Worm (Caenorhabditis elegans) whole organism, midembryonic: ENCODE data around the gene Y41E3.7.
"Not testable (repeated sequence)": the region's sequence is repeated elsewhere in the genome, so short reads cannot be mapped to it uniquely, and the experiment has no call there.

ENCODE experiments used
- T22C8.4 ChIP-seq: fragments of 200-800 bp; sonication (Bioruptor generic); IDR thresholded peaks from 2 replicates; pipeline ENCODE4 v1.3.6; 2022; ENCODE audit warnings: missing genetic modification characterization, missing compliant biosample characterization
- cog-1 ChIP-seq: sonication (generic microtip); optimal IDR thresholded peaks from 2 replicates; lab custom pipeline; 2016; ENCODE audit warnings: missing genetic modification characterization, missing compliant biosample characterization
- flt-1 ChIP-seq: fragments of 200-800 bp; sonication (Bioruptor generic); IDR thresholded peaks from 2 replicates; pipeline ENCODE4 v1.3.6; 2022; ENCODE audit warnings: missing genetic modification characterization, missing compliant biosample characterization
- klf-2 ChIP-seq: fragments of 200-800 bp; sonication (Bioruptor generic); conservative IDR thresholded peaks from 2 replicates; pipeline ENCODE4 v1.3.6; 2022; ENCODE audit warnings: missing genetic modification reagents, missing genetic modification characterization, missing compliant biosample characterization
- med-1 ChIP-seq: sonication (generic microtip); optimal IDR thresholded peaks from 2 replicates; lab custom pipeline; 2017; ENCODE audit warnings: missing genetic modification characterization, mild to moderate bottlenecking, missing compliant biosample characterization, antibody characterized with exemption, missing genetic modification reagents; ENCODE audit not compliant: insufficient read depth
- ref-1 ChIP-seq: fragments of 200-800 bp; sonication (Bioruptor generic); conservative IDR thresholded peaks from 2 replicates; pipeline ENCODE4 v1.3.6; 2022; ENCODE audit warnings: missing genetic modification reagents, missing genetic modification characterization, missing compliant biosample characterization
- tab-1 ChIP-seq: fragments of 200-800 bp; sonication (Bioruptor generic); IDR thresholded peaks from 2 replicates; pipeline ENCODE4 v1.3.6; 2022; ENCODE audit warnings: missing genetic modification characterization, missing compliant biosample characterization
- ztf-23 ChIP-seq: fragments of 200-800 bp; sonication (Bioruptor generic); IDR thresholded peaks from 2 replicates; pipeline ENCODE4 v1.3.6; 2022; ENCODE audit warnings: missing genetic modification reagents, missing genetic modification characterization, missing compliant biosample characterization
- ztf-29 ChIP-seq: fragments of 200-800 bp; sonication (Bioruptor generic); IDR thresholded peaks from 2 replicates; pipeline ENCODE4 v1.3.6; 2022; ENCODE audit warnings: missing genetic modification reagents, missing genetic modification characterization, missing compliant biosample characterization

Gene Y41E3.7

ce11 chrIV:15013517-15014085 lies at the start of gene Y41E3.7:
Gene Y41E3.7 (plus strand): TSS chrIV:15014035.
- TF ChIP-seq klf-2 (GFP tag; lab: Robert Waterston, UW) (no peak), med-1 (GFP tag; lab: Kevin White, UChicago) (no peak), flt-1 (GFP tag; lab: Robert Waterston, UW) (no peak), ref-1 (GFP tag; lab: Robert Waterston, UW) (no peak), ztf-23 (GFP tag; lab: Robert Waterston, UW) (no peak), T22C8.4 (GFP tag; lab: Robert Waterston, UW) (no peak), tab-1 (GFP tag; lab: Robert Waterston, UW) (no peak), ztf-29 (GFP tag; lab: Robert Waterston, UW) (no peak), cog-1 (tag; lab: Kevin White, UChicago) (no peak)

- TF ChIP-seq med-1 (GFP tag; lab: Kevin White, UChicago): no peak
- no peak for TF ChIP-seq ztf-29 (GFP tag; lab: Robert Waterston, UW)
- TF ChIP-seq ztf-23 (GFP tag; lab: Robert Waterston, UW): no peak
- TF ChIP-seq klf-2 (GFP tag; lab: Robert Waterston, UW): no peak
- TF ChIP-seq T22C8.4 (GFP tag; lab: Robert Waterston, UW): no peak
- no peak for TF ChIP-seq ref-1 (GFP tag; lab: Robert Waterston, UW)
- TF ChIP-seq tab-1 (GFP tag; lab: Robert Waterston, UW): no peak
- TF ChIP-seq cog-1 (tag; lab: Kevin White, UChicago): no peak
- no peak for TF ChIP-seq flt-1 (GFP tag; lab: Robert Waterston, UW)
Measured at ce11 chrIV:14978204-14978603, 35.6 kb upstream of the Y41E3.7 start.

ce11 chrIV:14981311-14981710 lies 32.5 kb upstream of the Y41E3.7 start, which contains the start of gene atln-2:
Gene atln-2 (plus strand): TSS chrIV:14981611.
- TF ChIP-seq ztf-29 (GFP tag; lab: Robert Waterston, UW): no peak
- TF ChIP-seq flt-1 (GFP tag; lab: Robert Waterston, UW): no peak
- no peak for TF ChIP-seq T22C8.4 (GFP tag; lab: Robert Waterston, UW)
- TF ChIP-seq cog-1 (tag; lab: Kevin White, UChicago): no peak
- no peak for TF ChIP-seq tab-1 (GFP tag; lab: Robert Waterston, UW)
- TF ChIP-seq med-1 (GFP tag; lab: Kevin White, UChicago): no peak

- TF ChIP-seq med-1 (GFP tag; lab: Kevin White, UChicago) (no peak), ztf-23 (GFP tag; lab: Robert Waterston, UW) (no peak), tab-1 (GFP tag; lab: Robert Waterston, UW) (no peak), ref-1 (GFP tag; lab: Robert Waterston, UW) (no peak), ztf-29 (GFP tag; lab: Robert Waterston, UW) (no peak), flt-1 (GFP tag; lab: Robert Waterston, UW) (no peak), cog-1 (tag; lab: Kevin White, UChicago) (no peak), klf-2 (GFP tag; lab: Robert Waterston, UW) (no peak), T22C8.4 (GFP tag; lab: Robert Waterston, UW) (no peak)
Measured at ce11 chrIV:14985019-14985418, 28.8 kb upstream of the Y41E3.7 start.

ce11 chrIV:14985859-14986258 lies 28.0 kb upstream of the Y41E3.7 start:
- TF ChIP-seq cog-1 (tag; lab: Kevin White, UChicago): no peak
- TF ChIP-seq tab-1 (GFP tag; lab: Robert Waterston, UW): no peak
- no peak for TF ChIP-seq T22C8.4 (GFP tag; lab: Robert Waterston, UW)
- no peak for TF ChIP-seq ref-1 (GFP tag; lab: Robert Waterston, UW)
- no peak for TF ChIP-seq klf-2 (GFP tag; lab: Robert Waterston, UW)
- TF ChIP-seq ztf-23 (GFP tag; lab: Robert Waterston, UW): no peak
- no peak for TF ChIP-seq flt-1 (GFP tag; lab: Robert Waterston, UW)
- no peak for TF ChIP-seq ztf-29 (GFP tag; lab: Robert Waterston, UW)
- no peak for TF ChIP-seq med-1 (GFP tag; lab: Kevin White, UChicago)

ce11 chrIV:14986684-14987083 lies 27.2 kb upstream of the Y41E3.7 start, which contains the start of gene dpy-4:
Gene dpy-4 (minus strand): TSS chrIV:14986784.
- no peak for TF ChIP-seq ref-1 (GFP tag; lab: Robert Waterston, UW)
- TF ChIP-seq klf-2 (GFP tag; lab: Robert Waterston, UW): no peak
- TF ChIP-seq ztf-29 (GFP tag; lab: Robert Waterston, UW): no peak
- no peak for TF ChIP-seq tab-1 (GFP tag; lab: Robert Waterston, UW)

ce11 chrIV:15006494-15006893 lies 7.3 kb upstream of the Y41E3.7 start, which contains the start of gene Y41E3.6:
Gene Y41E3.6 (plus strand): TSS chrIV:15006794.
- not testable (repeated sequence) for TF ChIP-seq klf-2 (GFP tag; lab: Robert Waterston, UW); ztf-23 (GFP tag; lab: Robert Waterston, UW); med-1 (GFP tag; lab: Kevin White, UChicago)

ce11 chrIV:15008200-15008599 lies 5.6 kb upstream of the Y41E3.7 start:
- TF ChIP-seq med-1 (GFP tag; lab: Kevin White, UChicago) (no peak), ref-1 (GFP tag; lab: Robert Waterston, UW) (no peak), flt-1 (GFP tag; lab: Robert Waterston, UW) (no peak)

ce11 chrIV:15011169-15011568 lies 2.7 kb upstream of the Y41E3.7 start:
- no peak for TF ChIP-seq T22C8.4 (GFP tag; lab: Robert Waterston, UW)
- no peak for TF ChIP-seq klf-2 (GFP tag; lab: Robert Waterston, UW)
- TF ChIP-seq cog-1 (tag; lab: Kevin White, UChicago): no peak
- TF ChIP-seq flt-1 (GFP tag; lab: Robert Waterston, UW): no peak
- TF ChIP-seq ref-1 (GFP tag; lab: Robert Waterston, UW): no peak
- no peak for TF ChIP-seq ztf-23 (GFP tag; lab: Robert Waterston, UW)
- no peak for TF ChIP-seq tab-1 (GFP tag; lab: Robert Waterston, UW)
- no peak for TF ChIP-seq med-1 (GFP tag; lab: Kevin White, UChicago)
- TF ChIP-seq ztf-29 (GFP tag; lab: Robert Waterston, UW): no peak
